Fruit fly (Drosophila melanogaster): ENCODE data around the gene Apc2.

Gene Apc2

dm6 chr3R:24188619-24189018 is 24.9 kb downstream of the Apc2 start, which contains the start of gene CG5515 (continued):
- peak; percentile 84 for TF ChIP-seq Bteb2 (GFP tag; optimal IDR thresholded peaks at IDR 0.05)
- peak; percentile 12 for TF ChIP-seq D19B (GFP tag; optimal IDR thresholded peaks at IDR 0.05)
- TF ChIP-seq CG15073 (GFP tag; optimal IDR thresholded peaks at IDR 0.05): no peak
- peak; percentile 16 for TF ChIP-seq p53 (GFP tag; optimal IDR thresholded peaks at IDR 0.05)
- peak; percentile 73 to 79 for TF ChIP-seq chif (GFP tag; optimal IDR thresholded peaks at IDR 0.05)
- no peak for TF ChIP-seq fru (optimal IDR thresholded peaks at IDR 0.05)
- TF ChIP-seq ttk (GFP tag; IDR thresholded peaks at IDR 0.05): peak; percentile 79
- TF ChIP-seq CG4328 (GFP tag; optimal IDR thresholded peaks at IDR 0.05): no peak
- TF ChIP-seq CG2875 (GFP tag; optimal IDR thresholded peaks at IDR 0.05): no peak
- TF ChIP-seq CG30020 (tag; optimal IDR thresholded peaks at IDR 0.05): peak; percentile 55
- peak; percentile 88 for TF ChIP-seq Sox102F (GFP tag; optimal IDR thresholded peaks at IDR 0.05)
- TF ChIP-seq E2f1 (GFP tag; IDR thresholded peaks at IDR 0.05): peak; percentile 75

dm6 chr3R:24193373-24193879 is 29.7 kb downstream of the Apc2 start, which contains the start of the genes SMC6 and CG6204:
TSS of gene SMC6 (minus strand) at chr3R:24193423.
TSS of gene CG6204 (plus strand) at chr3R:24193832.
- TF ChIP-seq CG7745 (tag; optimal IDR thresholded peaks at IDR 0.05) (peak; percentile 63), CG1792 (GFP tag; optimal IDR thresholded peaks at IDR 0.05) (peak; percentile 72), CG16779 (GFP tag; IDR thresholded peaks at IDR 0.05) (peak; percentile 80), Adf1 (GFP tag; IDR thresholded peaks at IDR 0.05) (peak; percentile 74), dpn (GFP tag; optimal IDR thresholded peaks at IDR 0.05) (peak; percentile 89 to 94), CkIIα-i1 (GFP tag; IDR thresholded peaks at IDR 0.05) (peak; percentile 70; the same call in 1 of the 2 replicates), CG11696 (GFP tag; IDR thresholded peaks at IDR 0.05) (peak; percentile 86), Fer2 (tag; optimal IDR thresholded peaks at IDR 0.05) (peak; percentile 93), CG11504 (tag; optimal IDR thresholded peaks at IDR 0.05) (peak; percentile 94), CG9797 (GFP tag; optimal IDR thresholded peaks at IDR 0.05) (peak; percentile 64), CG9817 (tag; optimal IDR thresholded peaks at IDR 0.05) (peak; percentile 97), Lpt (GFP tag; optimal IDR thresholded peaks at IDR 0.05) (no peak), fd64A (GFP tag; optimal IDR thresholded peaks at IDR 0.05) (peak; percentile 23), Ptx1 (GFP tag; IDR thresholded peaks at IDR 0.05) (peak; percentile 97), grn (GFP tag; optimal IDR thresholded peaks at IDR 0.05) (no peak), CG18599 (GFP tag; optimal IDR thresholded peaks at IDR 0.05) (peak; percentile 92), yki (optimal IDR thresholded peaks at IDR 0.05) (no peak), ash1 (GFP tag; optimal IDR thresholded peaks at IDR 0.05) (peak; percentile 19), Bgb (GFP tag; IDR thresholded peaks at IDR 0.05; ENCODE audit: partially characterized antibody) (0 out of 2 replicates have a peak, but pooled peaks have one; percentile 23), luna (GFP tag; optimal IDR thresholded peaks at IDR 0.05) (peak; percentile 53), CG14965 (GFP tag; optimal IDR thresholded peaks at IDR 0.05; ENCODE audit: borderline replicate concordance) (no peak), CG6654 (GFP tag; optimal IDR thresholded peaks at IDR 0.05) (peak; percentile 66), Max (GFP tag; optimal IDR thresholded peaks at IDR 0.05) (peak; percentile 92), sc (optimal IDR thresholded peaks at IDR 0.05) (no peak), sc (GFP tag; optimal IDR thresholded peaks at IDR 0.05) (peak; percentile 78), CG3407 (GFP tag; optimal IDR thresholded peaks at IDR 0.05) (peak; percentile 81), CG4617 (GFP tag; optimal IDR thresholded peaks at IDR 0.05; ENCODE audit: borderline replicate concordance) (peak; percentile 61), jing (GFP tag; optimal IDR thresholded peaks at IDR 0.05) (peak; percentile 79), CG32532 (GFP tag; IDR thresholded peaks at IDR 0.05) (peak; percentile 96), gsb-n (tag; optimal IDR thresholded peaks at IDR 0.05) (peak; percentile 93), CG1233 (GFP tag; optimal IDR thresholded peaks at IDR 0.05) (peak; percentile 90), onecut (GFP tag; IDR thresholded peaks at IDR 0.05) (peak; percentile 85), Abd-B (GFP tag; optimal IDR thresholded peaks at IDR 0.05) (peak; percentile 97), CG32767 (GFP tag; IDR thresholded peaks at IDR 0.05) (peak; percentile 89), Meics (GFP tag; optimal IDR thresholded peaks at IDR 0.05) (peak; percentile 94), bigmax (GFP tag; optimal IDR thresholded peaks at IDR 0.05) (no peak), CoRest (tag; optimal IDR thresholded peaks at IDR 0.05) (peak; percentile 98), pb (GFP tag; optimal IDR thresholded peaks at IDR 0.05) (peak; percentile 48)

Measured in whole organism, embryonic.